Fruit fly (Drosophila melanogaster) whole organism: ENCODE results near the gene CG46463.

Source experiments
- CG8478 ChIP-seq: fragments of >200 bp; optimal IDR thresholded peaks from 2 replicates; lab custom pipeline; 2018; ENCODE audit warnings: inconsistent platforms
- Dll ChIP-seq: fragments of >200 bp; optimal IDR thresholded peaks from 2 replicates; lab custom pipeline; 2017
- EcR ChIP-seq, 2 experiments: fragments of >200 bp; optimal IDR thresholded peaks; 2 replicates each; lab custom pipeline; 2017; ENCODE audit warnings: missing biosample characterization in 2 of 2, missing genetic modification characterization in 2 of 2, missing genetic modification reagents in 2 of 2
- pan ChIP-seq: fragments of >200 bp; optimal IDR thresholded peaks from 2 replicates; lab custom pipeline; 2017
- psq ChIP-seq: fragments of >200 bp; optimal IDR thresholded peaks from 2 replicates; lab custom pipeline; 2017
- usp ChIP-seq: fragments of >200 bp; optimal IDR thresholded peaks from 2 replicates; lab custom pipeline; 2017; ENCODE audit warnings: missing biosample characterization, missing genetic modification characterization, mixed read lengths

The CG46463 gene

DNA sequence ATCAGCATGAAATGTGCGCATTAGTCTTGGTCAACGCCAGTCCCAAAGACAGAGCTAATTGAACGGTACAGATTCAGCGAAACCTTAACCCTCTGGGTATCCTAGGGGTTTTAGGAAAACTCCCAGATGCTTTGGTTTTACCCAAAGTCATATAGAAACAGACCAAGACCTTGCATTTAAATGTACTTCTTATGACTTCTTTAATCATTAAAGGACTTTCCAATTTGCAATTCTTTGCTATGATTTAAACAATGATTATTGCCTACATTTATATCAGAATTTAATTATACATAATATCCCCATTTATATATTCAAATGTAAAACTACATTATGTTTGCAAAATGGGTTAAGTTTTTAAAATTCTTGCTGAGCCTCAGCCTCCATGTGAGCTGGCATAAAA is 38.1 kb upstream of the CG46463 start:
- TF ChIP-seq pan (lab: Kevin White, UChicago) = no peak
- TF ChIP-seq Dll = no peak
- no peak for TF ChIP-seq EcR (GFP tag; optimal IDR thresholded peaks at IDR 0.05; lab: Kevin White, UChicago)
- TF ChIP-seq CG8478 (lab: Kevin White, UChicago) = no peak
- no peak for TF ChIP-seq psq (lab: Kevin White, UChicago)
- no peak for TF ChIP-seq usp (GFP tag; lab: Kevin White, UChicago)

DNA sequence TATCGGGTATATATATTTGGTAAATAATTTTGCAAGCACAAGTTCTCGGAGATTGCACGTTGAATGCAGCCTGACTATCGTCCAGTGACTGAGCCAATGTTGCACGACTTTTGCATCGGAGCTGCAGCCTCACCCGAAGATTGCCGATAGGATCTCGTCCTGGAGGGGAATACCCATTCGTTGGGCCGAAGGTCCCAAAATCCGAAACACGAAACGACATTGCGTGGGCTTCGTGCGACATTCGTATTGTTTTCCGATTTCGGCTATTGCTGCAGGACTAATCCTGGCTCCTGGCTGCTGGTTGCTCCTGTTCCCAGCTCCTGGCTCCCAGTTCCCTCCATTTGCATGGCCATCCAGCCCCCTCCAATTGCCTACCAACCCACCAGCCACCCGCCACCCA is 36.3 kb upstream of the CG46463 start, which contains the start of gene sty:
Gene sty, minus strand, starts transcription at position 90 of the 400 bp plus-strand sequence.
- TF ChIP-seq CG8478 (lab: Kevin White, UChicago) (no peak), Dll (no peak), pan (lab: Kevin White, UChicago) (no peak), usp (GFP tag; lab: Kevin White, UChicago) (no peak), EcR (GFP tag; optimal IDR thresholded peaks at IDR 0.05; lab: Kevin White, UChicago) (no peak), psq (lab: Kevin White, UChicago) (no peak)

DNA sequence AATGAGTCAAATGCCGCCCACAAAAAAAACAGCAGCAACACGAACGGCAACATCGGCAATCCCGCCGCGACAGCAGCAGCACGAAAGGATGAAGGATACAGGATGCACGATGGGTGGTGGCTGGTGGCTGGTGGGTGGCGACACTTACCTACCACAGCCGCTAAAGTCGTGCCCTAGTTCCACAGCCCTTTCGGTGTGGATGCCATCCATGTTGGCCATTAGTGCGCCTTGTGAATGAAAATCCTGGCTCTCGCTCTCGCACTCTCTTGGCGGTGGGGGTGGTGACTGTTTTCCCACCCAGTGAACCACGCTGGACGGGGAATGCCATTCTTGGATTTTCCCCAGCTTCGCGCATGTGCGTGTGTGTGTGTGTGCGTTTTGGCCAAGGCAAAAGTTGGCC is 34.1 kb upstream of the CG46463 start:
- TF ChIP-seq Dll (no peak), pan (lab: Kevin White, UChicago) (no peak), usp (GFP tag; lab: Kevin White, UChicago) (no peak), CG8478 (lab: Kevin White, UChicago) (no peak), psq (lab: Kevin White, UChicago) (no peak), EcR (GFP tag; optimal IDR thresholded peaks at IDR 0.05; lab: Kevin White, UChicago) (no peak)

DNA sequence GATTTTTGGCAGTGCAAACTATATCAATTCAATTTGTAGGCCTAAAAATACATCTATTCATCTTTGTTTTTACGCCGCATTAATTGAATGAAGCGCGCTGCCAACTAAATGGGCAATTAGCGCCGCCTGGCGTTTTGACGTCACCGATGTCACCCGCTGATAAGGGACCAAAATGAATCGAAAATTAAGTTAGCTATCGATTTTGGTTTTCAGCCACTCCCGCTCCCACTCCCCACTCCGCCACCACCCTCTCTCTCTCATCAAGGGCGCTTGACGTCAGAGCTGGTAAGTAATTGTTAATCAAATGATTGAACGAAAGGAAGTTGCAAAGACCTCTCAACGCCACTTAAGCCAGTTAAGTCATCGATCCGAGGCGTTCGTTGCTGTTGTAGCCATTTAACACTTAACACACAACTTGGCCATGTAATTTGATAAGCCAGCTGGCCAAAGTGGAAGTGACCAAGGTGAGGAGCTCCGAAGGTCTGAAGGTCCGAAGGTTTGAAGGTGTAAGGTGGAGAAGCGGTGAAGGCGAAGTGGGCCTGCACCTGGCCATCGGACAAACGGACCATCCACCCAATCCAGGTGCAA is 30.0 kb upstream of the CG46463 start:
- no peak for TF ChIP-seq Dll
- TF ChIP-seq psq (lab: Kevin White, UChicago) = no peak
- TF ChIP-seq EcR (GFP tag; optimal IDR thresholded peaks at IDR 0.05; lab: Kevin White, UChicago) = no peak
- TF ChIP-seq pan (lab: Kevin White, UChicago) = no peak
- no peak for TF ChIP-seq usp (GFP tag; lab: Kevin White, UChicago)
- TF ChIP-seq CG8478 (lab: Kevin White, UChicago) = no peak

DNA sequence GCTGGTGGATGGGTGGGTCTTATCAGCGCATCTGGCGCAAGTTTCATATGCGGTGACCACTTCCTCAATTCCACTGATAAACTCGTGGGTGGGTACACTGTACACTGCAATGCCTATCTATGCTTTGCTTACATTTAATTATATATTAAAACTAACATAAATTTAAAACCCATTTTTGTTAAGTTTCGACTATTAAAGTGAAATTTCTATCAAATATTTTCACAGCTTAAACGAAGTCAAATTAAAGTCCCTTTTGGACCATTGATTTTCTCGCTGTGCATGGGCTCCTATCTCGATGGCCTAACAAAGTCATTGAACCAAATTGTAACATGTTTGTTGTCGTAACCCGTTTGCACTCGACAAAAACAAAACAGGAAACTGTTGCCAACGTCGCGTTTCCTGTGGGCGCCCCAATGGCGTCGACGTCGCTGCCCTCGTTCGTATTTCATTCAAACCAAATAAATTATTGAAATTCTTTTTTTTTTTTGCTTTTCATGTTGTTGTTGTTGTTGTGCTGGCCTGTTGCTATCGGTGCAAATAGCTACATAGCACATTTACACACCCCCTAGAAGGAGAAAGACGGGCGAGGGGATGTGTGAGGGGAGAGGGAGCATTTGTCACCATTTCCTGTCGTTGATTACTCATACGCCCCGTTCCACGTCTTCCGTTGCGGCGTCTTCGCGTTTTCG is 28.3 kb upstream of the CG46463 start:
- TF ChIP-seq usp (GFP tag; lab: Kevin White, UChicago) (no peak), psq (lab: Kevin White, UChicago) (no peak), EcR (GFP tag; optimal IDR thresholded peaks at IDR 0.05; lab: Kevin White, UChicago) (peak in 1 of 2 experiments; percentile 29), Dll (no peak), pan (lab: Kevin White, UChicago) (no peak)

DNA sequence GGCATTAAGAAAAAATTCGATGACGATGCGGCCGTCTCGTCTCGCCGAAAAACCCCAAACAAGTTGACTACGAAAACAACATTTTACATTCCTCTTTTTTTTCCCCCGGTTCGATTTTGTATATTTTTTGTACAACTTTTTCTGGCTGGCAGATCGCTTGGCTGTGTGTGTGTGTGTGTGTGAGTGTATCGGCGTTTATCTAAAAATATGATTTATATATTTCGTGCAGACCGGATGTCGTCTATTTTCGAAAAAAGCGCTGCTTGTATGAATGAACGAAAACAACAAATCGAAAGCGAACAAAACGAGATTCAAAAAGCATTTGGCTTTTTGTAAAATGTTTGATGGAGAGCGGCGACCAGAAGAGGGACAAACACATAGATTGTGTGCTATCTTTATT is 27.2 kb upstream of the CG46463 start:
- no peak for TF ChIP-seq Dll
- no peak for TF ChIP-seq psq (lab: Kevin White, UChicago)
- TF ChIP-seq pan (lab: Kevin White, UChicago) = no peak
- TF ChIP-seq CG8478 (lab: Kevin White, UChicago) = no peak
- no peak for TF ChIP-seq usp (GFP tag; lab: Kevin White, UChicago)
- TF ChIP-seq EcR (GFP tag; optimal IDR thresholded peaks at IDR 0.05; lab: Kevin White, UChicago) = no peak

DNA sequence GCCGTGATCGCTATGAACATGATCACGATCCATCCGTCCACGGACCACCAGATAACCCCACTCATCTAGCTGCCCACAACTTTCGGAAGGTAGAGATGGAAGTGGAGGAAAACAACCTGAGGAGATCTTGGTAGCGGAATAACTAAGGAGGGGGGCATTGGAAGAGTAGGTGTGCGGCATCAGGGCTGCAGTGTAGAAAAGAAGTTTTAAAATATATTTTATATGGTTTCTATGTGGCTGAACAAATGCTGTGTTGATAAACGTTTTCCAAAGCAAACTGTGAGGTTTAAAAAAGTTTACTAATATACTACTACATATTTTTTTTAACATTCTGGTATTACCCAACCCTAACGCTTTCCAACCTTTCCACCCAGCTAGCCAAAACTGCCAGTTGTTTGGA is 26.2 kb upstream of the CG46463 start:
- TF ChIP-seq EcR (GFP tag; optimal IDR thresholded peaks at IDR 0.05; lab: Kevin White, UChicago) (no peak), pan (lab: Kevin White, UChicago) (no peak), usp (GFP tag; lab: Kevin White, UChicago) (no peak)

DNA sequence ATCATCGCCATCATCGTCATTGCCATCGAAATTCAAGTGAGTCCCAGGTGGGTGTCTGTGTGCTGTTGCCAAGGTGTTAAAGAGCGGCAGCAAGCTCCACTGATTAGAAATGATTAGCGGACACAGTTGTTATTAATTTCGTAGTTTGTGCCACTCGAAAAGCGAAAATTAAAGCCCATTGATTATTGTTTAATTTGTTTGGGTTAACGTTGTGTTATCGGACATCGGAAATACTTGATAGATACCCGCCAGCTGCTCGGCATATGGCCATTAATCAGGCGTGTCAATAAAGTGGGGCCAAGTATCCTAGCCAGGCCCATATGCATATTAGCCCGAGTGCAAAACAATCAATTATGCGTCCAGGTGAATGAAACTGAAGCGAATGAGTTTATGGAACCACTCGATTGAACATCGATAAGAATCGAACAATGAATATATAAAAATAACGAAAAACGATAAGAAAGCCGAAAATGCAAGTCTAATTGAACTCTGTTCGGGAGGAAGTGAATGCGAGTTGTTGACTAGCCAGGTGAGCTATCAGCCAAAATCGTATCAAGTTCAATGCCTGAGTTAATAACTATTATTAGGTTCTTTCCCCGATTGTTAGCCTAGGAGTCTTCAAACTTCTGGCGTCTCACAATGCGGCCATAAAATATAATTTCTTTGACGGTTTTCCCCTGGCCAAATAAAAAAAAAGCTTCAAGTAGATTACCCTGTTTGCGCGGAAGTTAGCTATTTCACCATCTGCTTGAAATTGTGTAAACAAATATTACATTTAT is 25.4 kb upstream of the CG46463 start:
- no peak for TF ChIP-seq psq (lab: Kevin White, UChicago)
- no peak for TF ChIP-seq Dll
- no peak for TF ChIP-seq usp (GFP tag; lab: Kevin White, UChicago)
- no peak for TF ChIP-seq pan (lab: Kevin White, UChicago)

DNA sequence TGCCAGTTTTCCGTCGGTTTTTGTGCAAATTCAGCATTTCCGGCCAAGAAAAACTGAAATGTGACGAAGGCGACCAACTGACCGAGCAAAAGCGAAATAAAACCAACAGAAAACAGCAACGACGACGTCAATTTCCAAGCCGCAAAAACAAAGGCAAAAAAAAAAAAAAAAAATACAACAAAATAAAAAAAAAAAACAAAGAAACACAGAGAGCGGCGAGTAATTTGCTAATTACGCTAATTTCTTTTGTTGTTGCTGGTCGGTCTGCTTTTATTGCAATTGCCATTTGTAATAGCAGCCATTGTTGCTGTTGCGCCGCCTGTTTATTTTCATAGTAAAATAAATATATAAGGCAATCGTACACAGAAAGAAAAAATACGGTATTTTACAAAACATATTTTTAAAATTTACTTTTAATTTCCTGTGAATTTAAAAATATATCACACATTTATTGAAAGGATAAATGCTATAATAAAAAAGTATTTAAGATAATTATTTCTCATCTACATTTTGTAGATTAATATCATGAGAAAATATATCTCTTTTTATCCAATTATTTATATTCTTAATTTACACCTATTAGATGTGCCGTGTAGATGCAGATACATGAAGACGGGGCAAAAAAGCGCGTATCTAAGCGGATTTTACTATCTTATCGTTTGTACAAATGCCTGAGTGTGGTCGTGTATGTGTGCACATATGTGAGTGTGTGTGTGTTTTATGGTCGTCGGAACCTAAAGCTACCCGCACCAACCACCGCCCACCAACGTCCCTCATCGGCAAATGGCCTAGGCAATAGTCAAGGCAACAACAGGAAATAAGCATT is 24.1 kb upstream of the CG46463 start:
- TF ChIP-seq usp (GFP tag; lab: Kevin White, UChicago) = no peak
- no peak for TF ChIP-seq CG8478 (lab: Kevin White, UChicago)
- no peak for TF ChIP-seq pan (lab: Kevin White, UChicago)

DNA sequence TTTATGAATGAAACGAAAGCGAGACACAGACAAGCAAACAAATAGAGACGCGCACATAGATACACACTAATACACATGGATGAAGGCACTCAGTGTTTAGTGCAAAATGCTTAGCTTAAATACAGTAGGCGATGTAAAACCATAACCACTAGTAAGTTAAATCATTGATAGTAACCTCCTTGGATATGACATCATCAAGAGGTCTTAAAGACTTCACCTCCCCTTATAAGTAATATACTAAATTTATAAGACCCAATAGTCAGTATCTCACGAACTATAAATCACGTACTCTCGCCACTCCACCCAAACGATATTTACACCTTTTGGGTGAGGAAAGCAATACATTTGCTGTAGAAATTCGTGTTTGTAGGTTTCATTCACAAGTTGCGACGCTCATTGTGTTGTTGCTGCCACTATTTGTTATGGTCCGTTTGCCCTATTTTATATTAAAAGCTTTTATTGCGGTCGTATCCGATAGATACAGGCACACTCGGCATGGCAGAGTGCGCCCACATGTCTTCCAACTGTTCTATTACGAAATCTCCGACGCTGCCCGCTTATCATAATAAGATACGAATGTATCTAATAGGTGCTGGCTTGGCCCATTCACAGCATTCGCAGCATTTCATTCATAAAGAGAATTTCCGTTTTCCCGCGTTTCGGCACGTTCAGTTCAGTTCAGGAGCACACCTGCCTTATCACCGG is 23.3 kb upstream of the CG46463 start:
- TF ChIP-seq usp (GFP tag; lab: Kevin White, UChicago) (no peak), Dll (no peak)

DNA sequence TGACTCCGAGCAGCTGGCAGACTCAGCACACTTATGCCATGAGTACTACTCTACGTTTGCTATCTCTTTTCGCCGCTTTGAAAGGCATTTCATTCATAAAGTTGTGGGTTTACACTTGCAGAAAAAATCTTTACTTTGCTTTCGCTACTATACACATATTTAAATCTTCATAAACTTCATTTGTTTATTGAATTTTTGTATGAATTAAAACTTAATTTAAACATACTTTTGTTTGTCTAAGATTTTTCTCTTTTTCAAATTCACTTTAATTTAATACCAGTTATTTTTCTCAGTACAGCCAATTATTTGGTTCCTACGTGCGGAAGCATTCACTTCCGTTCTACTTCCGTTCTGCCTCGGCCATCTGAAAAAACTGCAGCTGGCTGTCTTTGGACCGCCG is 22.6 kb upstream of the CG46463 start:
- TF ChIP-seq Dll (no peak), usp (GFP tag; lab: Kevin White, UChicago) (no peak), pan (lab: Kevin White, UChicago) (no peak), psq (lab: Kevin White, UChicago) (no peak), CG8478 (lab: Kevin White, UChicago) (no peak), EcR (GFP tag; optimal IDR thresholded peaks at IDR 0.05; lab: Kevin White, UChicago) (no peak)
